Worm (Caenorhabditis elegans) whole organism, L4 larva: ENCODE data around the gene dep-1.

Source experiments
- D1046.2 ChIP-seq: fragments of 200-800 bp; sonication (Bioruptor generic); IDR thresholded peaks from 2 replicates; pipeline ENCODE4 v1.3.6; 2022; ENCODE audit warnings: missing genetic modification characterization, missing compliant biosample characterization
- F37D6.2 ChIP-seq: sonication (generic microtip); optimal IDR thresholded peaks from 2 replicates; lab custom pipeline; 2016; ENCODE audit warnings: mild to moderate bottlenecking, missing genetic modification characterization, missing compliant biosample characterization
- F44E2.7 ChIP-seq: fragments of 200-800 bp; sonication (Bioruptor generic); IDR thresholded peaks from 2 replicates; pipeline ENCODE4 v2.1.2; 2022; ENCODE audit warnings: missing genetic modification characterization, missing compliant biosample characterization
- R02D3.7 ChIP-seq: fragments of 150-350 bp; sonication (generic microtip); optimal IDR thresholded peaks from 3 replicates; lab custom pipeline; 2014; ENCODE audit warnings: missing biosample characterization, missing genetic modification characterization
- T20F7.1 ChIP-seq: fragments of 200-800 bp; sonication (Bioruptor generic); optimal IDR thresholded peaks from 2 replicates; lab custom pipeline; 2018; ENCODE audit warnings: mild to moderate bottlenecking, missing genetic modification characterization, missing compliant biosample characterization
- T26A8.4 ChIP-seq: fragments of 200-800 bp; sonication (Bioruptor generic); IDR thresholded peaks from 2 replicates; pipeline ENCODE4 v1.3.6; 2022; ENCODE audit warnings: missing genetic modification characterization, missing compliant biosample characterization
- ZK337.2 ChIP-seq: fragments of 200-800 bp; sonication (Bioruptor generic); IDR thresholded peaks from 2 replicates; pipeline ENCODE4 v1.3.6; 2022; ENCODE audit warnings: missing genetic modification reagents, missing genetic modification characterization, missing compliant biosample characterization
- ZK546.5 ChIP-seq, 2 experiments: sonication (generic microtip); optimal IDR thresholded peaks; 2 replicates each; lab custom pipeline; 2017; ENCODE audit warnings: missing biosample characterization in 2 of 2, missing genetic modification characterization in 2 of 2
- aha-1 ChIP-seq: fragments of 150-350 bp; peaks from one replicate; lab custom pipeline; 2014; ENCODE audit warnings: missing biosample characterization, missing genetic modification characterization
- arid-1 ChIP-seq: fragments of 200-800 bp; sonication (Bioruptor generic); conservative IDR thresholded peaks from 2 replicates; pipeline ENCODE4 v1.3.6; 2022; ENCODE audit warnings: missing genetic modification reagents, missing genetic modification characterization, missing compliant biosample characterization
- ceh-44 ChIP-seq: fragments of 200-800 bp; sonication (Bioruptor generic); IDR thresholded peaks from 2 replicates; pipeline ENCODE4 v1.3.6; 2022; ENCODE audit warnings: missing genetic modification reagents, missing genetic modification characterization, missing compliant biosample characterization
- ceh-82 ChIP-seq: sonication (generic microtip); optimal IDR thresholded peaks from 2 replicates; lab custom pipeline; 2017; ENCODE audit warnings: missing biosample characterization, missing genetic modification characterization
- ces-1 ChIP-seq: fragments of 150-350 bp; sonication (generic microtip); optimal IDR thresholded peaks from 4 replicates; lab custom pipeline; 2014; ENCODE audit warnings: missing biosample characterization, missing genetic modification reagents, missing genetic modification characterization
- daf-12 ChIP-seq: fragments of 150-350 bp; optimal IDR thresholded peaks from 2 replicates; lab custom pipeline; 2014; ENCODE audit warnings: missing biosample characterization, missing genetic modification reagents, missing genetic modification characterization
- daf-19 ChIP-seq: fragments of 200-800 bp; sonication (Bioruptor generic); conservative IDR thresholded peaks from 2 replicates; pipeline ENCODE4 v1.3.6; 2022; ENCODE audit warnings: missing genetic modification characterization, missing compliant biosample characterization
- daf-8 ChIP-seq: fragments of 200-800 bp; sonication (Bioruptor generic); IDR thresholded peaks from 2 replicates; pipeline ENCODE4 v1.3.6; 2022; ENCODE audit warnings: missing genetic modification characterization, missing compliant biosample characterization
- dpl-1 ChIP-seq: fragments of 150-350 bp; optimal IDR thresholded peaks from 2 replicates; lab custom pipeline; 2014; ENCODE audit warnings: missing biosample characterization, missing genetic modification reagents, missing genetic modification characterization
- egl-43 ChIP-seq: fragments of 200-800 bp; sonication (Bioruptor generic); IDR thresholded peaks from 2 replicates; pipeline ENCODE4 v1.3.6; 2022; ENCODE audit warnings: missing genetic modification reagents, missing genetic modification characterization, missing compliant biosample characterization
- fkh-10 ChIP-seq: fragments of 150-350 bp; optimal IDR thresholded peaks from 2 replicates; lab custom pipeline; 2014; ENCODE audit warnings: missing biosample characterization, missing genetic modification reagents, missing genetic modification characterization
- fos-1 ChIP-seq: fragments of 150-350 bp; optimal IDR thresholded peaks from 2 replicates; lab custom pipeline; 2014; ENCODE audit warnings: missing biosample characterization, missing genetic modification characterization
- gei-8 ChIP-seq: fragments of 200-800 bp; sonication (Bioruptor generic); optimal IDR thresholded peaks from 2 replicates; lab custom pipeline; 2018; ENCODE audit warnings: mild to moderate bottlenecking, missing genetic modification characterization, missing compliant biosample characterization
- lin-29 ChIP-seq: fragments of 200-800 bp; sonication (Bioruptor generic); IDR thresholded peaks from 2 replicates; pipeline ENCODE4 v1.3.6; 2022; ENCODE audit warnings: missing genetic modification reagents, missing genetic modification characterization, missing compliant biosample characterization
- lsy-2 ChIP-seq, 2 experiments: fragments of 150-350 bp in 1 of 2; sonication (generic microtip) in 1 of 2; optimal IDR thresholded peaks; 2 replicates each; lab custom pipeline; 2014 to 2017; ENCODE audit warnings: missing biosample characterization in 2 of 2, missing genetic modification characterization in 2 of 2
- mep-1 ChIP-seq: fragments of 150-350 bp; sonication (generic microtip); optimal IDR thresholded peaks from 3 replicates; lab custom pipeline; 2014; ENCODE audit warnings: missing biosample characterization, missing genetic modification characterization
- mes-2 ChIP-seq: sonication (generic microtip); optimal IDR thresholded peaks from 2 replicates; lab custom pipeline; 2016; ENCODE audit warnings: missing genotype, mild to moderate bottlenecking, missing genetic modification characterization, missing compliant biosample characterization; ENCODE audit not compliant: poor library complexity, severe bottlenecking
- mxl-2 ChIP-seq: fragments of 200-800 bp; sonication (Bioruptor generic); conservative IDR thresholded peaks from 2 replicates; pipeline ENCODE4 v1.3.6; 2022; ENCODE audit warnings: missing genetic modification reagents, missing genetic modification characterization, missing compliant biosample characterization
- mxl-3 ChIP-seq: fragments of 200-800 bp; sonication (Bioruptor generic); optimal IDR thresholded peaks from 2 replicates; lab custom pipeline; 2018; ENCODE audit warnings: mild to moderate bottlenecking, missing genetic modification characterization, missing compliant biosample characterization
- nhr-11 ChIP-seq: fragments of 150-350 bp; optimal IDR thresholded peaks from 2 replicates; lab custom pipeline; 2014; ENCODE audit warnings: missing biosample characterization, missing genetic modification characterization
- nhr-41 ChIP-seq: fragments of 200-800 bp; sonication (Bioruptor generic); IDR thresholded peaks from 2 replicates; pipeline ENCODE4 v1.3.6; 2022; ENCODE audit warnings: missing genetic modification reagents, missing genetic modification characterization, missing compliant biosample characterization
- nhr-42 ChIP-seq: fragments of 200-800 bp; sonication (Bioruptor generic); IDR thresholded peaks from 2 replicates; pipeline ENCODE4 v1.3.6; 2022; ENCODE audit warnings: missing genetic modification characterization, missing compliant biosample characterization
- nhr-6 ChIP-seq: fragments of 150-350 bp; optimal IDR thresholded peaks from 2 replicates; lab custom pipeline; 2014; ENCODE audit warnings: missing biosample characterization, missing genetic modification characterization
- rbr-2 ChIP-seq: sonication (generic microtip); optimal IDR thresholded peaks from 2 replicates; lab custom pipeline; 2016; ENCODE audit warnings: missing genotype, missing genetic modification characterization, missing compliant biosample characterization
- spr-3 ChIP-seq: fragments of 200-800 bp; sonication (Bioruptor generic); optimal IDR thresholded peaks from 2 replicates; lab custom pipeline; 2018; ENCODE audit warnings: mild to moderate bottlenecking, missing genetic modification characterization, missing compliant biosample characterization
- tra-1 ChIP-seq: fragments of 200-800 bp; sonication (Bioruptor generic); IDR thresholded peaks from 2 replicates; pipeline ENCODE4 v1.3.6; 2022; ENCODE audit warnings: missing genetic modification reagents, missing genetic modification characterization, missing compliant biosample characterization
- unc-62 ChIP-seq, 3 experiments: fragments of 150-350 bp in 1 of 3; sonication (generic microtip); optimal IDR thresholded peaks in 2 of 3; peaks in 1 of 3; 1 replicate in 1 of 3; 2 replicates in 2 of 3; lab custom pipeline; 2014 to 2017; ENCODE audit warnings: missing biosample characterization in 3 of 3, missing genetic modification characterization in 3 of 3, missing genetic modification reagents in 3 of 3, missing genotype in 1 of 3
- vab-7 ChIP-seq: fragments of 200-800 bp; sonication (Bioruptor generic); IDR thresholded peaks from 2 replicates; pipeline ENCODE4 v1.3.6; 2022; ENCODE audit warnings: missing genetic modification reagents, missing genetic modification characterization, missing compliant biosample characterization
- zip-11 ChIP-seq: fragments of 200-800 bp; sonication (Bioruptor generic); IDR thresholded peaks from 2 replicates; pipeline ENCODE4 v1.3.6; 2022; ENCODE audit warnings: missing genetic modification characterization, missing compliant biosample characterization

Gene dep-1

DNA sequence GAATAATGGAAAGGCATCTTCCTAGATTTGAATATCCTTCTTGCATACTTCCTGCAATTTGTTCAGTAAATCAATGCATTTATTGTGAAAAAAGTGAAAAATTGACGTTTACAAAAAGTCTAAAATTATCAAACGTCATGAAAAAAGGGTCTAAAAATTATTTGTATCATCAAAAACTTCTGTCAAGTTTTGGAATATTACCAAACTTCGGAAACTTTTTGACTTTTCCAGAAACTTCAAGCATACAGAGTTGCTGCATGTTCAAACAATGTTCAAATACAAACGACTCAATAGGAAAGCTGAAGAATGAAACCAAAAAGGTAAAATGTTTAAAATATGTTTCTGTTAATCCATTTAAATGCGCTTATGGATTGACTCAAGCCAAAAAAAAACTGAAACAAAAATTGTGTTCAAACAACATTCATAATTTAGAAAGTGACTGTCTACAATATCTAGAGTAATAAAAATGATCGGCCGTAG is 17.8 kb downstream of the dep-1 start, which contains the start of gene F44G4.6:
TSS of gene F44G4.6 (minus strand) at position 51 of the 480 bp plus-strand sequence.
- TF ChIP-seq ZK546.5 (tag; optimal IDR thresholded peaks at IDR 0.05; lab: Kevin White, UChicago) (no peak), unc-62 (GFP tag; optimal IDR thresholded peaks at IDR 0.05 in 1 of 2; lab: Kevin White, UChicago) (peak in 1 of 2 experiments; percentile 95), unc-62 (tag; optimal IDR thresholded peaks at IDR 0.05; lab: Kevin White, UChicago) (no peak), gei-8 (no peak)

DNA sequence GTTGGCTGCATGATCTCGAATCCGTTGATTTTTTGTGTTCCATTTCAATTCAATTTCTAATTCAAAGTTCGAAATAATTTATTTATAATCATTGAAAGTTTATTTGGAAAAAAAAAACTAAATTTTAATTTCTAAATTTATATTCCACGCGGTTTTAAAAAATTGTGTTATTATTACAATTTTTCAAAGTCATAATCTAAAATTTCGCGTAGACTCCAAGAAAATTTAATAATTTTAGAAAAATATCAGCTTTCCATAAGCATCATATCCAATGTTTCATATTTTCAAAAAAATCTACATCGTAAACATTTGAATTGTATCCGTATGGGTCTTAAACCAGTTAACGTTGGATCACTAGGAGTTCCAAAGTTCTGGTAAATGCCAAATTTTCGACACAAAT is 19.3 kb downstream of the dep-1 start, which contains the start of gene F44G4.5:
TSS of gene F44G4.5 (minus strand) at position 101 of the 400 bp plus-strand sequence.
- no peak for TF ChIP-seq arid-1 (GFP tag; lab: Robert Waterston, UW)
- TF ChIP-seq spr-3 (GFP tag; lab: Kevin White, UChicago) = no peak

- TF ChIP-seq fos-1 = no peak
- no peak for TF ChIP-seq nhr-42 (GFP tag; lab: Robert Waterston, UW)
- TF ChIP-seq T20F7.1 (GFP tag; lab: Kevin White, UChicago) = peak; percentile 27
- TF ChIP-seq lsy-2 (tag; optimal IDR thresholded peaks at IDR 0.05; lab: Kevin White, UChicago) = peak in 1 of 2 experiments; percentile 93
- no peak for TF ChIP-seq rbr-2 (tag; lab: Kevin White, UChicago)
- no peak for TF ChIP-seq mxl-2 (GFP tag; lab: Robert Waterston, UW)
- TF ChIP-seq D1046.2 (GFP tag; lab: Robert Waterston, UW) = no peak
- no peak for TF ChIP-seq daf-12 (tag; lab: Kevin White, UChicago)
- no peak for TF ChIP-seq F37D6.2 (tag; lab: Kevin White, UChicago)
- peak; percentile 55 for TF ChIP-seq mes-2 (tag; lab: Kevin White, UChicago)
- no peak for TF ChIP-seq ces-1
- TF ChIP-seq nhr-6 = no peak
- no peak for TF ChIP-seq nhr-41 (GFP tag; lab: Robert Waterston, UW)
- no peak for TF ChIP-seq ceh-82
- no peak for TF ChIP-seq zip-11 (GFP tag; lab: Robert Waterston, UW)
- peak; percentile 44 for TF ChIP-seq aha-1
- TF ChIP-seq nhr-11 (tag; lab: Kevin White, UChicago) = no peak
- TF ChIP-seq ZK337.2 (GFP tag; lab: Robert Waterston, UW) = no peak
- TF ChIP-seq daf-8 (GFP tag; lab: Robert Waterston, UW) = no peak
- no peak for TF ChIP-seq egl-43
- TF ChIP-seq unc-62 (GFP tag; optimal IDR thresholded peaks at IDR 0.05 in 1 of 2; lab: Kevin White, UChicago) = peak in 1 of 2 experiments; percentile 37
- TF ChIP-seq unc-62 (tag; optimal IDR thresholded peaks at IDR 0.05; lab: Kevin White, UChicago) = no peak
- TF ChIP-seq tra-1 = no peak
- TF ChIP-seq F44E2.7 (GFP tag; lab: Robert Waterston, UW) = no peak
- TF ChIP-seq dpl-1 (GFP tag; lab: Kevin White, UChicago) = peak; percentile 29
These were observed 22.1 kb downstream of the dep-1 start, which contains the start of the genes F44G4.3 and tdp-1 for ce11 chrII:8997479-8997878. F44G4.3 (minus strand) TSS chrII:8997662. tdp-1 (plus strand) TSS chrII:8997825.

DNA sequence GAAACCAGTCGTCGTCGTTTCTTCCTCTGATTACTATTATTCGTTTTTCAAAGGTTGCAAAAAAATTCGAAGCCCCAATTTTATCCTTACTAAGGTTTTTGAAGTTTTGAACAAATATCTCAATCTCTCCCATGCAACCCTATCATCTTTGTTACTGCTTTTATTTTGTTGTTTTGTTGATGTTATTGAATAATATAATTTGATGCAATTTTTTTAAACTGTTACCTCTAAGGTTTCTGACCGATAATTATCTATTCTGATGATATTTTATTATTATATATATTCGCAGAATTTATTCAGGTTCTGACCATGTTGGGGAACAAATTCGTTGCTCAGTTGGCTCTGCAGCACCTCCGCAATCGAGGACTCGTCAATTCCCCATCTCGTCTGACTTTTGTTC is 23.5 kb downstream of the dep-1 start, which contains the start of gene ndub-2:
TSS of gene ndub-2 (plus strand) at position 301 of the 400 bp plus-strand sequence.
- no peak for TF ChIP-seq vab-7 (GFP tag; lab: Robert Waterston, UW)
- no peak for TF ChIP-seq fkh-10 (GFP tag; lab: Kevin White, UChicago)
- no peak for TF ChIP-seq mxl-3 (GFP tag; lab: Kevin White, UChicago)
- TF ChIP-seq ceh-44 (GFP tag; lab: Robert Waterston, UW) = no peak
- no peak for TF ChIP-seq mep-1 (tag; lab: Kevin White, UChicago)
- no peak for TF ChIP-seq lin-29 (GFP tag; lab: Robert Waterston, UW)
- TF ChIP-seq daf-19 (GFP tag; lab: Robert Waterston, UW) = no peak
- TF ChIP-seq egl-43 = no peak
- no peak for TF ChIP-seq R02D3.7
- TF ChIP-seq T26A8.4 (GFP tag; lab: Robert Waterston, UW) = no peak
- TF ChIP-seq nhr-11 (tag; lab: Kevin White, UChicago) = no peak
- no peak for TF ChIP-seq mes-2 (tag; lab: Kevin White, UChicago)
- TF ChIP-seq, all 104 proteins: peak for 0
